Fruit fly (Drosophila melanogaster): ENCODE measurements around the gene CG18787.
A peak's percentile ranks its signal among the peaks of the same experiment; 100 is the strongest.

Gene CG18787

dm6 chr2L:12028808-12029207 is 29.7 kb upstream of the CG18787 start:
- TF ChIP-seq pan (optimal IDR thresholded peaks at IDR 0.05) (no peak), CG8478 (optimal IDR thresholded peaks at IDR 0.05) (no peak), EcR (GFP tag; optimal IDR thresholded peaks at IDR 0.05) (no peak), psq (optimal IDR thresholded peaks at IDR 0.05) (no peak), usp (GFP tag; optimal IDR thresholded peaks at IDR 0.05) (no peak), Dll (optimal IDR thresholded peaks at IDR 0.05) (no peak)

dm6 chr2L:12028102-12028501 is 29.0 kb upstream of the CG18787 start:
- TF ChIP-seq Dll (optimal IDR thresholded peaks at IDR 0.05) (no peak), usp (GFP tag; optimal IDR thresholded peaks at IDR 0.05) (no peak), pan (optimal IDR thresholded peaks at IDR 0.05) (no peak), psq (optimal IDR thresholded peaks at IDR 0.05) (no peak), CG8478 (optimal IDR thresholded peaks at IDR 0.05) (no peak), EcR (GFP tag; optimal IDR thresholded peaks at IDR 0.05) (no peak)

dm6 chr2L:12027435-12027834 is 28.3 kb upstream of the CG18787 start, which contains the start of gene dmGlut:
Gene dmGlut (plus strand): TSS chr2L:12027438.
- TF ChIP-seq pan (optimal IDR thresholded peaks at IDR 0.05) = no peak
- no peak for TF ChIP-seq usp (GFP tag; optimal IDR thresholded peaks at IDR 0.05)
- no peak for TF ChIP-seq EcR (GFP tag; optimal IDR thresholded peaks at IDR 0.05)
- no peak for TF ChIP-seq Dll (optimal IDR thresholded peaks at IDR 0.05)
- TF ChIP-seq CG8478 (optimal IDR thresholded peaks at IDR 0.05) = no peak
- TF ChIP-seq psq (optimal IDR thresholded peaks at IDR 0.05) = no peak

dm6 chr2L:12026458-12027431 is 27.6 kb upstream of the CG18787 start:
- TF ChIP-seq psq (optimal IDR thresholded peaks at IDR 0.05) (no peak), usp (GFP tag; optimal IDR thresholded peaks at IDR 0.05) (no peak), pan (optimal IDR thresholded peaks at IDR 0.05) (no peak), Dll (optimal IDR thresholded peaks at IDR 0.05) (no peak), EcR (GFP tag; optimal IDR thresholded peaks at IDR 0.05) (no peak), CG8478 (optimal IDR thresholded peaks at IDR 0.05) (no peak)

dm6 chr2L:12025505-12025904 is 26.4 kb upstream of the CG18787 start:
- TF ChIP-seq EcR (GFP tag; optimal IDR thresholded peaks at IDR 0.05) (no peak), pan (optimal IDR thresholded peaks at IDR 0.05) (no peak), Dll (optimal IDR thresholded peaks at IDR 0.05) (no peak), CG8478 (optimal IDR thresholded peaks at IDR 0.05) (no peak), usp (GFP tag; optimal IDR thresholded peaks at IDR 0.05) (no peak), psq (optimal IDR thresholded peaks at IDR 0.05) (no peak)

- TF ChIP-seq Dll (optimal IDR thresholded peaks at IDR 0.05) (no peak), CG8478 (optimal IDR thresholded peaks at IDR 0.05) (no peak), psq (optimal IDR thresholded peaks at IDR 0.05) (no peak), EcR (GFP tag; optimal IDR thresholded peaks at IDR 0.05) (no peak), pan (optimal IDR thresholded peaks at IDR 0.05) (no peak), usp (GFP tag; optimal IDR thresholded peaks at IDR 0.05) (no peak)
Observed at dm6 chr2L:12024104-12024503, 25.0 kb upstream of the CG18787 start.

dm6 chr2L:12021193-12021592 is 22.1 kb upstream of the CG18787 start:
- TF ChIP-seq pan (optimal IDR thresholded peaks at IDR 0.05) (no peak), Dll (optimal IDR thresholded peaks at IDR 0.05) (no peak), CG8478 (optimal IDR thresholded peaks at IDR 0.05) (no peak), psq (optimal IDR thresholded peaks at IDR 0.05) (no peak), usp (GFP tag; optimal IDR thresholded peaks at IDR 0.05) (no peak), EcR (GFP tag; optimal IDR thresholded peaks at IDR 0.05) (no peak)

dm6 chr2L:12020735-12021134 is 21.6 kb upstream of the CG18787 start, which contains the start of gene Wdr81:
Gene Wdr81 (minus strand): TSS chr2L:12020960.
- TF ChIP-seq CG8478 (optimal IDR thresholded peaks at IDR 0.05) = no peak
- no peak for TF ChIP-seq Dll (optimal IDR thresholded peaks at IDR 0.05)
- no peak for TF ChIP-seq pan (optimal IDR thresholded peaks at IDR 0.05)
- no peak for TF ChIP-seq psq (optimal IDR thresholded peaks at IDR 0.05)
- no peak for TF ChIP-seq EcR (GFP tag; optimal IDR thresholded peaks at IDR 0.05)
- no peak for TF ChIP-seq usp (GFP tag; optimal IDR thresholded peaks at IDR 0.05)

dm6 chr2L:12013741-12014393 is 14.7 kb upstream of the CG18787 start:
- TF ChIP-seq EcR (GFP tag; optimal IDR thresholded peaks at IDR 0.05) = peak in 1 of 2 experiments; percentile 97
- TF ChIP-seq usp (GFP tag; optimal IDR thresholded peaks at IDR 0.05) = no peak

- TF ChIP-seq Dll (optimal IDR thresholded peaks at IDR 0.05) (no peak), pan (optimal IDR thresholded peaks at IDR 0.05) (no peak), CG8478 (optimal IDR thresholded peaks at IDR 0.05) (no peak), psq (optimal IDR thresholded peaks at IDR 0.05) (no peak), EcR (GFP tag; optimal IDR thresholded peaks at IDR 0.05) (peak in 1 of 2 experiments; percentile 52)
Observed at dm6 chr2L:12013243-12013642, 14.1 kb upstream of the CG18787 start.

dm6 chr2L:12011682-12012655 is 12.8 kb upstream of the CG18787 start:
- TF ChIP-seq Dll (optimal IDR thresholded peaks at IDR 0.05) (peak; percentile 42), pan (optimal IDR thresholded peaks at IDR 0.05) (no peak), EcR (GFP tag; optimal IDR thresholded peaks at IDR 0.05) (peak; percentile 96 to 98), CG8478 (optimal IDR thresholded peaks at IDR 0.05) (no peak), psq (optimal IDR thresholded peaks at IDR 0.05) (no peak), usp (GFP tag; optimal IDR thresholded peaks at IDR 0.05) (no peak)

All from whole organism.